Fruit fly (Drosophila melanogaster): ENCODE results near the gene pigeon.
A peak's percentile ranks its signal among the peaks of the same experiment; 100 is the strongest.

pigeon gene

dm6 chr2L:19193703-19194102, 7.9 kb downstream of the pigeon start (continued):
- TF ChIP-seq HLH3B (GFP tag; IDR thresholded peaks at IDR 0.05) (no peak), ham (GFP tag; IDR thresholded peaks at IDR 0.05) (no peak), Camta (GFP tag; optimal IDR thresholded peaks at IDR 0.05) (no peak), CG4820 (GFP tag; optimal IDR thresholded peaks at IDR 0.05) (peak; percentile 20), Sox100B (GFP tag; optimal IDR thresholded peaks at IDR 0.05) (no peak), pb (GFP tag; optimal IDR thresholded peaks at IDR 0.05) (no peak), so (GFP tag; IDR thresholded peaks at IDR 0.05) (no peak), CG12071 (GFP tag; optimal IDR thresholded peaks at IDR 0.05) (no peak), Fer1 (GFP tag; optimal IDR thresholded peaks at IDR 0.05) (no peak), tin (GFP tag; optimal IDR thresholded peaks at IDR 0.05) (peak; percentile 8), CG43689 (GFP tag; IDR thresholded peaks at IDR 0.05) (no peak), gem (tag; optimal IDR thresholded peaks at IDR 0.05) (peak; percentile 16), Oli (tag; optimal IDR thresholded peaks at IDR 0.05) (no peak), Drgx (GFP tag; IDR thresholded peaks at IDR 0.05) (peak; percentile 88), Hr3 (GFP tag; optimal IDR thresholded peaks at IDR 0.05) (no peak), CG4360 (GFP tag; IDR thresholded peaks at IDR 0.05) (no peak), lab (GFP tag; optimal IDR thresholded peaks at IDR 0.05) (peak; percentile 0), CG4730 (GFP tag; IDR thresholded peaks at IDR 0.05) (no peak), CG32532 (GFP tag; IDR thresholded peaks at IDR 0.05) (no peak), CG10147 (GFP tag; optimal IDR thresholded peaks at IDR 0.05) (no peak), trem (tag; optimal IDR thresholded peaks at IDR 0.05) (no peak), CG7372 (GFP tag; IDR thresholded peaks at IDR 0.05) (no peak), CG34224 (GFP tag; IDR thresholded peaks at IDR 0.05; ENCODE audit: partially characterized antibody) (no peak), tna (GFP tag; IDR thresholded peaks at IDR 0.05; ENCODE audit: partially characterized antibody) (no peak), Dref (GFP tag; IDR thresholded peaks at IDR 0.05) (no peak), CG18764 (GFP tag; optimal IDR thresholded peaks at IDR 0.05) (no peak), H15 (GFP tag; IDR thresholded peaks at IDR 0.05) (no peak), Dek (tag; optimal IDR thresholded peaks at IDR 0.05) (no peak), CG31388 (GFP tag; optimal IDR thresholded peaks at IDR 0.05) (no peak), run (tag; optimal IDR thresholded peaks at IDR 0.05) (no peak), CG10431 (GFP tag; optimal IDR thresholded peaks at IDR 0.05) (no peak), bcd (GFP tag; optimal IDR thresholded peaks at IDR 0.05) (no peak), CG11560 (tag; IDR thresholded peaks at IDR 0.05) (no peak), CG30403 (GFP tag; optimal IDR thresholded peaks at IDR 0.05) (peak; percentile 1), sens (GFP tag) (peak; percentile 48), Pdp1 (GFP tag; optimal IDR thresholded peaks at IDR 0.05) (peak in 1 of 2 experiments; percentile 9), Xrp1 (GFP tag; IDR thresholded peaks at IDR 0.05) (peak; percentile 33; the same call in 1 of the 2 replicates), CG17359 (tag; optimal IDR thresholded peaks at IDR 0.05) (peak; percentile 15), rib (GFP tag; IDR thresholded peaks at IDR 0.05) (no peak), CG14441 (GFP tag; IDR thresholded peaks at IDR 0.05) (0 out of 2 replicates have a peak, but pooled peaks have one; percentile 15), CG7928 (GFP tag; optimal IDR thresholded peaks at IDR 0.05) (no peak), lola (GFP tag; optimal IDR thresholded peaks at IDR 0.05) (no peak), unpg (GFP tag; optimal IDR thresholded peaks at IDR 0.05) (peak; percentile 5), oc (tag; optimal IDR thresholded peaks at IDR 0.05) (no peak), Ptx1 (GFP tag; IDR thresholded peaks at IDR 0.05) (0 out of 2 replicates have a peak, but pooled peaks have one; percentile 25), HLH4C (GFP tag; IDR thresholded peaks at IDR 0.05; ENCODE audit: partially characterized antibody) (no peak), TFAM (GFP tag; optimal IDR thresholded peaks at IDR 0.05) (no peak), CG3838 (GFP tag; optimal IDR thresholded peaks at IDR 0.05) (no peak), Ada2b (GFP tag; IDR thresholded peaks at IDR 0.05) (no peak), Dip3 (GFP tag; optimal IDR thresholded peaks at IDR 0.05) (no peak), Dip2 (GFP tag; IDR thresholded peaks at IDR 0.05) (no peak), row (GFP tag; IDR thresholded peaks at IDR 0.05) (peak; percentile 32; the same call in 2 of the 3 replicates)
